Worm (Caenorhabditis elegans): ENCODE results near the gene ZC239.22.

- TF ChIP-seq flt-1 (GFP tag; IDR thresholded peaks at IDR 0.05): no peak
- no peak for TF ChIP-seq tbx-11 (GFP tag; IDR thresholded peaks at IDR 0.05)
- no peak for TF ChIP-seq ama-1 (optimal IDR thresholded peaks at IDR 0.05)
- TF ChIP-seq ceh-13 (GFP tag; optimal IDR thresholded peaks at IDR 0.05): no peak
- TF ChIP-seq hmbx-1 (tag; optimal IDR thresholded peaks at IDR 0.05): no peak
- no peak for TF ChIP-seq hnd-1 (tag; optimal IDR thresholded peaks at IDR 0.05)
- TF ChIP-seq ceh-36 (tag; optimal IDR thresholded peaks at IDR 0.05): no peak
- TF ChIP-seq tra-4 (tag; optimal IDR thresholded peaks at IDR 0.05): no peak
- TF ChIP-seq scrt-1 (GFP tag; IDR thresholded peaks at IDR 0.05): no peak
- TF ChIP-seq sea-1 (GFP tag; conservative IDR thresholded peaks at IDR 0.05): no peak
Observed at ce11 chrII:3248043-3248718, 27.6 kb upstream of the ZC239.22 start, which contains the start of the genes fbxc-50 and C17F4.2.
